Worm (Caenorhabditis elegans) whole organism, midembryonic: Measurements from ENCODE around the gene rbc-2.

Source experiments
- T22C8.4 ChIP-seq: fragments of 200-800 bp; sonication (Bioruptor generic); IDR thresholded peaks from 2 replicates; pipeline ENCODE4 v1.3.6; 2022; ENCODE audit warnings: missing genetic modification characterization, missing compliant biosample characterization
- cog-1 ChIP-seq: sonication (generic microtip); optimal IDR thresholded peaks from 2 replicates; lab custom pipeline; 2016; ENCODE audit warnings: missing genetic modification characterization, missing compliant biosample characterization
- flt-1 ChIP-seq: fragments of 200-800 bp; sonication (Bioruptor generic); IDR thresholded peaks from 2 replicates; pipeline ENCODE4 v1.3.6; 2022; ENCODE audit warnings: missing genetic modification characterization, missing compliant biosample characterization
- klf-2 ChIP-seq: fragments of 200-800 bp; sonication (Bioruptor generic); conservative IDR thresholded peaks from 2 replicates; pipeline ENCODE4 v1.3.6; 2022; ENCODE audit warnings: missing genetic modification reagents, missing genetic modification characterization, missing compliant biosample characterization
- med-1 ChIP-seq: sonication (generic microtip); optimal IDR thresholded peaks from 2 replicates; lab custom pipeline; 2017; ENCODE audit warnings: missing genetic modification characterization, mild to moderate bottlenecking, missing compliant biosample characterization, antibody characterized with exemption, missing genetic modification reagents; ENCODE audit not compliant: insufficient read depth
- ref-1 ChIP-seq: fragments of 200-800 bp; sonication (Bioruptor generic); conservative IDR thresholded peaks from 2 replicates; pipeline ENCODE4 v1.3.6; 2022; ENCODE audit warnings: missing genetic modification reagents, missing genetic modification characterization, missing compliant biosample characterization
- tab-1 ChIP-seq: fragments of 200-800 bp; sonication (Bioruptor generic); IDR thresholded peaks from 2 replicates; pipeline ENCODE4 v1.3.6; 2022; ENCODE audit warnings: missing genetic modification characterization, missing compliant biosample characterization
- ztf-23 ChIP-seq: fragments of 200-800 bp; sonication (Bioruptor generic); IDR thresholded peaks from 2 replicates; pipeline ENCODE4 v1.3.6; 2022; ENCODE audit warnings: missing genetic modification reagents, missing genetic modification characterization, missing compliant biosample characterization
- ztf-29 ChIP-seq: fragments of 200-800 bp; sonication (Bioruptor generic); IDR thresholded peaks from 2 replicates; pipeline ENCODE4 v1.3.6; 2022; ENCODE audit warnings: missing genetic modification reagents, missing genetic modification characterization, missing compliant biosample characterization

ce11 chrIII:2577982-2578381, 49.5 kb upstream of the rbc-2 start:
- TF ChIP-seq T22C8.4 (GFP tag; lab: Robert Waterston, UW) (no peak), ref-1 (no peak), ztf-29 (GFP tag; lab: Robert Waterston, UW) (no peak), med-1 (no peak), flt-1 (GFP tag; lab: Robert Waterston, UW) (no peak), ztf-23 (GFP tag; lab: Robert Waterston, UW) (no peak), cog-1 (tag; lab: Kevin White, UChicago) (no peak), klf-2 (no peak), tab-1 (GFP tag; lab: Robert Waterston, UW) (no peak)
